Worm (Caenorhabditis elegans): ENCODE results near the gene F39G3.3.

- no peak for TF ChIP-seq dpl-1 (GFP tag; optimal IDR thresholded peaks at IDR 0.05)
- TF ChIP-seq nhr-237 (tag; optimal IDR thresholded peaks at IDR 0.05) = no peak
Measured at ce11 chrV:4694466-4695092, 37.1 kb upstream of the F39G3.3 start.

All from whole organism, L4 larva.